Worm (Caenorhabditis elegans): Measurements from ENCODE around the gene nape-1.

- TF ChIP-seq ceh-28 (tag; optimal IDR thresholded peaks at IDR 0.05), result no peak
- no peak for TF ChIP-seq ceh-44 (GFP tag; IDR thresholded peaks at IDR 0.05)
- no peak for TF ChIP-seq zag-1 (tag; optimal IDR thresholded peaks at IDR 0.05)
- TF ChIP-seq pha-4 (GFP tag; IDR thresholded peaks at IDR 0.05), result no peak
- no peak for TF ChIP-seq pha-4 (tag; optimal IDR thresholded peaks at IDR 0.05)
- no peak for TF ChIP-seq skn-1 (tag; optimal IDR thresholded peaks at IDR 0.05)
- no peak for TF ChIP-seq aly-2 (tag; optimal IDR thresholded peaks at IDR 0.05)
- no peak for TF ChIP-seq R02D3.7 (tag; optimal IDR thresholded peaks at IDR 0.05)
- no peak for TF ChIP-seq pqm-1 (tag; optimal IDR thresholded peaks at IDR 0.05)
- no peak for TF ChIP-seq rbr-2 (tag; optimal IDR thresholded peaks at IDR 0.05)
These were observed 40.9 kb upstream of the nape-1 start for ce11 chrIV:3781539-3781938.
